Worm (Caenorhabditis elegans) whole organism, early embryonic: ENCODE measurements around the gene ZK896.1.

Experiments used
- B0310.2 ChIP-seq: sonication (generic microtip); optimal IDR thresholded peaks from 2 replicates; lab custom pipeline; 2016; ENCODE audit warnings: mild to moderate bottlenecking, missing genetic modification characterization, missing compliant biosample characterization
- F13C5.2 ChIP-seq: sonication (generic microtip); optimal IDR thresholded peaks from 2 replicates; lab custom pipeline; 2017; ENCODE audit warnings: mild to moderate bottlenecking, missing genetic modification characterization, inconsistent platforms, missing compliant biosample characterization
- aly-1 ChIP-seq: sonication (generic microtip); optimal IDR thresholded peaks from 2 replicates; lab custom pipeline; 2016; ENCODE audit warnings: missing genetic modification characterization, missing compliant biosample characterization
- ama-1 ChIP-seq: fragments of 150-350 bp; optimal IDR thresholded peaks from 2 replicates; lab custom pipeline; 2014
- ceh-13 ChIP-seq: fragments of 200-800 bp; sonication (Bioruptor generic); optimal IDR thresholded peaks from 2 replicates; lab custom pipeline; 2018; ENCODE audit warnings: mild to moderate bottlenecking, missing genetic modification characterization, missing compliant biosample characterization
- ceh-36 ChIP-seq: sonication (generic microtip); optimal IDR thresholded peaks from 2 replicates; lab custom pipeline; 2016; ENCODE audit warnings: missing genetic modification characterization, inconsistent platforms, missing compliant biosample characterization
- ets-7 ChIP-seq: sonication (generic microtip); optimal IDR thresholded peaks from 2 replicates; lab custom pipeline; 2016; ENCODE audit warnings: missing genotype, missing genetic modification characterization, missing compliant biosample characterization
- flt-1 ChIP-seq: fragments of 200-800 bp; sonication (Bioruptor generic); IDR thresholded peaks from 2 replicates; pipeline ENCODE4 v1.3.6; 2022; ENCODE audit warnings: missing genetic modification characterization, missing compliant biosample characterization
- hmbx-1 ChIP-seq: sonication (generic microtip); optimal IDR thresholded peaks from 2 replicates; lab custom pipeline; 2016; ENCODE audit warnings: mild to moderate bottlenecking, missing genetic modification characterization, missing compliant biosample characterization
- hmg-4 ChIP-seq: fragments of 200-800 bp; sonication (Bioruptor generic); optimal IDR thresholded peaks from 2 replicates; lab custom pipeline; 2018; ENCODE audit warnings: mild to moderate bottlenecking, missing genetic modification characterization, missing compliant biosample characterization
- hnd-1 ChIP-seq: sonication (generic microtip); optimal IDR thresholded peaks from 2 replicates; lab custom pipeline; 2016; ENCODE audit warnings: missing genetic modification characterization, missing compliant biosample characterization
- pes-1 ChIP-seq: fragments of 200-800 bp; sonication (Bioruptor generic); IDR thresholded peaks from 2 replicates; pipeline ENCODE4 v1.3.6; 2022; ENCODE audit warnings: missing genetic modification reagents, missing genetic modification characterization, missing compliant biosample characterization
- scrt-1 ChIP-seq: fragments of 200-800 bp; sonication (Bioruptor generic); IDR thresholded peaks from 2 replicates; pipeline ENCODE4 v1.3.6; 2022; ENCODE audit warnings: missing genetic modification characterization, missing compliant biosample characterization
- sea-1 ChIP-seq: fragments of 200-800 bp; sonication (Bioruptor generic); conservative IDR thresholded peaks from 2 replicates; pipeline ENCODE4 v1.3.6; 2022; ENCODE audit warnings: missing genetic modification characterization, missing compliant biosample characterization
- tbx-11 ChIP-seq: fragments of 200-800 bp; sonication (Bioruptor generic); IDR thresholded peaks from 2 replicates; pipeline ENCODE4 v1.3.6; 2022; ENCODE audit warnings: missing genetic modification characterization, missing compliant biosample characterization
- tbx-37 ChIP-seq: fragments of 200-800 bp; sonication (Bioruptor generic); conservative IDR thresholded peaks from 2 replicates; pipeline ENCODE4 v1.3.6; 2022; ENCODE audit warnings: missing genetic modification reagents, missing genetic modification characterization, missing compliant biosample characterization
- tra-4 ChIP-seq: sonication (generic microtip); optimal IDR thresholded peaks from 2 replicates; lab custom pipeline; 2017; ENCODE audit warnings: missing genetic modification characterization, missing compliant biosample characterization

Gene ZK896.1

ce11 chrIV:12896371-12896882 lies 21.3 kb upstream of the ZK896.1 start, which contains the start of gene K08D8.7:
Gene K08D8.7, plus strand, starts transcription at chrIV:12896832.
- TF ChIP-seq sea-1 (no peak), tbx-37 (GFP tag; lab: Robert Waterston, UW) (no peak), tra-4 (tag; lab: Kevin White, UChicago) (no peak), ets-7 (tag; lab: Kevin White, UChicago) (no peak)

- TF ChIP-seq tra-4 (tag; lab: Kevin White, UChicago), result no peak
Observed at ce11 chrIV:12894996-12895395, 19.8 kb upstream of the ZK896.1 start, which contains the start of gene K08D8.11. Gene K08D8.11, plus strand, starts transcription at chrIV:12895296.

- TF ChIP-seq ets-7 (tag; lab: Kevin White, UChicago) (no peak), aly-1 (tag; lab: Kevin White, UChicago) (no peak), tbx-37 (GFP tag; lab: Robert Waterston, UW) (no peak)
Observed at ce11 chrIV:12893166-12893565, 18.0 kb upstream of the ZK896.1 start, which contains the start of gene K08D8.12. Gene K08D8.12, plus strand, starts transcription at chrIV:12893466.

- TF ChIP-seq scrt-1 (no peak), B0310.2 (tag; lab: Kevin White, UChicago) (no peak), hmg-4 (GFP tag; lab: Kevin White, UChicago) (no peak), F13C5.2 (tag; lab: Kevin White, UChicago) (no peak), tbx-37 (GFP tag; lab: Robert Waterston, UW) (no peak), ceh-13 (GFP tag; lab: Kevin White, UChicago) (no peak), tbx-11 (GFP tag; lab: Robert Waterston, UW) (no peak), ets-7 (tag; lab: Kevin White, UChicago) (no peak), ama-1 (no peak), ceh-36 (no peak), flt-1 (GFP tag; lab: Robert Waterston, UW) (no peak), pes-1 (no peak), aly-1 (tag; lab: Kevin White, UChicago) (no peak), hmbx-1 (tag; lab: Kevin White, UChicago) (no peak), tra-4 (tag; lab: Kevin White, UChicago) (no peak)
Observed at ce11 chrIV:12892194-12892593, 17.0 kb upstream of the ZK896.1 start, which contains the start of gene K08D8.1. Gene K08D8.1, plus strand, starts transcription at chrIV:12892494.

ce11 chrIV:12891080-12891479 lies 15.9 kb upstream of the ZK896.1 start:
- TF ChIP-seq ama-1, result no peak
- no peak for TF ChIP-seq scrt-1
- TF ChIP-seq F13C5.2 (tag; lab: Kevin White, UChicago), result no peak
- no peak for TF ChIP-seq ceh-13 (GFP tag; lab: Kevin White, UChicago)
- TF ChIP-seq hmg-4 (GFP tag; lab: Kevin White, UChicago), result no peak
- no peak for TF ChIP-seq pes-1
- no peak for TF ChIP-seq tbx-37 (GFP tag; lab: Robert Waterston, UW)
- TF ChIP-seq ets-7 (tag; lab: Kevin White, UChicago), result no peak
- no peak for TF ChIP-seq tra-4 (tag; lab: Kevin White, UChicago)
- no peak for TF ChIP-seq B0310.2 (tag; lab: Kevin White, UChicago)
- no peak for TF ChIP-seq sea-1
- no peak for TF ChIP-seq ceh-36
- no peak for TF ChIP-seq hmbx-1 (tag; lab: Kevin White, UChicago)
- no peak for TF ChIP-seq hnd-1 (tag; lab: Kevin White, UChicago)
- no peak for TF ChIP-seq aly-1 (tag; lab: Kevin White, UChicago)
- no peak for TF ChIP-seq tbx-11 (GFP tag; lab: Robert Waterston, UW)
- TF ChIP-seq flt-1 (GFP tag; lab: Robert Waterston, UW), result no peak

- no peak for TF ChIP-seq flt-1 (GFP tag; lab: Robert Waterston, UW)
- TF ChIP-seq scrt-1, result no peak
- TF ChIP-seq hnd-1 (tag; lab: Kevin White, UChicago), result no peak
- no peak for TF ChIP-seq tbx-11 (GFP tag; lab: Robert Waterston, UW)
- no peak for TF ChIP-seq ceh-13 (GFP tag; lab: Kevin White, UChicago)
- no peak for TF ChIP-seq sea-1
- no peak for TF ChIP-seq F13C5.2 (tag; lab: Kevin White, UChicago)
- no peak for TF ChIP-seq tra-4 (tag; lab: Kevin White, UChicago)
- no peak for TF ChIP-seq B0310.2 (tag; lab: Kevin White, UChicago)
Observed at ce11 chrIV:12890445-12890844, 15.3 kb upstream of the ZK896.1 start, which contains the start of gene K08D8.6. Gene K08D8.6, minus strand, starts transcription at chrIV:12890508.

ce11 chrIV:12886012-12886411 lies 10.9 kb upstream of the ZK896.1 start:
- TF ChIP-seq B0310.2 (tag; lab: Kevin White, UChicago), result no peak
- no peak for TF ChIP-seq ets-7 (tag; lab: Kevin White, UChicago)
- TF ChIP-seq hmbx-1 (tag; lab: Kevin White, UChicago), result no peak
- no peak for TF ChIP-seq sea-1
- no peak for TF ChIP-seq tbx-37 (GFP tag; lab: Robert Waterston, UW)
- no peak for TF ChIP-seq tra-4 (tag; lab: Kevin White, UChicago)
- TF ChIP-seq pes-1, result no peak
- TF ChIP-seq F13C5.2 (tag; lab: Kevin White, UChicago), result no peak
- TF ChIP-seq hmg-4 (GFP tag; lab: Kevin White, UChicago), result no peak
- TF ChIP-seq tbx-11 (GFP tag; lab: Robert Waterston, UW), result no peak
- no peak for TF ChIP-seq ama-1
- TF ChIP-seq aly-1 (tag; lab: Kevin White, UChicago), result no peak
- no peak for TF ChIP-seq flt-1 (GFP tag; lab: Robert Waterston, UW)
- no peak for TF ChIP-seq ceh-13 (GFP tag; lab: Kevin White, UChicago)

ce11 chrIV:12883190-12883589 lies 8.0 kb upstream of the ZK896.1 start, which contains the start of gene ZK896.4:
Gene ZK896.4, minus strand, starts transcription at chrIV:12883290.
- TF ChIP-seq tra-4 (tag; lab: Kevin White, UChicago), result no peak
- TF ChIP-seq ceh-36, result no peak
- no peak for TF ChIP-seq hmbx-1 (tag; lab: Kevin White, UChicago)
- no peak for TF ChIP-seq F13C5.2 (tag; lab: Kevin White, UChicago)
- TF ChIP-seq ets-7 (tag; lab: Kevin White, UChicago), result no peak
- no peak for TF ChIP-seq scrt-1
- TF ChIP-seq tbx-37 (GFP tag; lab: Robert Waterston, UW), result no peak
- TF ChIP-seq aly-1 (tag; lab: Kevin White, UChicago), result no peak
- no peak for TF ChIP-seq sea-1
- no peak for TF ChIP-seq pes-1
- no peak for TF ChIP-seq ceh-13 (GFP tag; lab: Kevin White, UChicago)
- no peak for TF ChIP-seq flt-1 (GFP tag; lab: Robert Waterston, UW)
- no peak for TF ChIP-seq hnd-1 (tag; lab: Kevin White, UChicago)
- TF ChIP-seq B0310.2 (tag; lab: Kevin White, UChicago), result no peak
- no peak for TF ChIP-seq hmg-4 (GFP tag; lab: Kevin White, UChicago)
- no peak for TF ChIP-seq tbx-11 (GFP tag; lab: Robert Waterston, UW)
- no peak for TF ChIP-seq ama-1
